Fruit fly (Drosophila melanogaster) whole organism, adult: ENCODE data around the gene Cpr65Ec.

Experiments
- CG1620 ChIP-seq: fragments of 200-800 bp; sonication (Bioruptor generic); optimal IDR thresholded peaks from 2 replicates; lab custom pipeline; 2016; ENCODE audit warnings: missing biosample characterization, missing genetic modification characterization
- CG33017 ChIP-seq: fragments of 200-800 bp; sonication (Bioruptor generic); optimal IDR thresholded peaks from 2 replicates; lab custom pipeline; 2018; ENCODE audit warnings: missing biosample characterization, mild to moderate bottlenecking, missing genetic modification characterization, moderate library complexity
- CG5204 ChIP-seq: fragments of 200-800 bp; sonication (Bioruptor generic); optimal IDR thresholded peaks from 2 replicates; lab custom pipeline; 2016; ENCODE audit warnings: missing biosample characterization, missing genetic modification characterization
- Clk ChIP-seq: fragments of 200-800 bp; sonication (Bioruptor generic); optimal IDR thresholded peaks from 2 replicates; lab custom pipeline; 2017; ENCODE audit warnings: missing biosample characterization, missing genetic modification characterization
- cic ChIP-seq: fragments of 200-800 bp; sonication (Bioruptor generic); optimal IDR thresholded peaks from 2 replicates; lab custom pipeline; 2017; ENCODE audit warnings: missing biosample characterization, mild to moderate bottlenecking, missing genetic modification characterization, moderate library complexity
- ovo ChIP-seq: fragments of 200-800 bp; sonication (Bioruptor generic); optimal IDR thresholded peaks from 2 replicates; lab custom pipeline; 2016; ENCODE audit warnings: missing biosample characterization, missing genetic modification characterization
- pad ChIP-seq: fragments of 200-800 bp; sonication (Bioruptor generic); optimal IDR thresholded peaks from 3 replicates; lab custom pipeline; 2017; ENCODE audit warnings: missing biosample characterization, missing genetic modification characterization, mild to moderate bottlenecking, moderate library complexity, missing genetic modification reagents
- tj ChIP-seq: fragments of 200-800 bp; sonication (Bioruptor generic); optimal IDR thresholded peaks from 3 replicates; lab custom pipeline; 2017; ENCODE audit warnings: missing biosample characterization, mild to moderate bottlenecking, missing genetic modification characterization, moderate library complexity
- toe ChIP-seq: fragments of 200-800 bp; sonication (Bioruptor generic); optimal IDR thresholded peaks from 2 replicates; lab custom pipeline; 2016; ENCODE audit warnings: missing biosample characterization, missing genetic modification characterization

DNA sequence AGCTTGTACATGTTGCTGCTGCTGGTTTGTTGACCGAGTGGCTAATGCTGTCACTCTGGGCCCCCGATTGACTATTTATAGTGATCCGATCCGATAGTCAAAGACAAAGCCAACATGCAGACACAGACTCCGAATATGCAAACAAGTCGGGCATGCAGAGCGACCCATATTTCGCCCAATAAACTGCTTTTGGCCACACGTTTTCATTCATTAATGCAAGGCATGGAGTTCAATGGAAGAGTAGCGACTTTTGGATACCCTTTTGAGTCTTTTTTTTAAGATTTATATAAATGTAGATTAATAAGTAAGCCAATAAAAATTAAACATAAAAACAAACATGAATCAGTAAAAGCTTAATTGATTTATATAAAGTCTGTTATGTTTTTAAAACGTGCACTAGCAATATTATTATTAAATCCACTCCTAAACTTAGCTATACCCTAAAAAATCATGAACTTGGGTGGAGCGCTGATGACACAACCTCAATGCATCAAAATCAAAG, 6.4 kb upstream of the Cpr65Ec start, which contains the start of gene Cpr65Ea:
- TF ChIP-seq ovo (GFP tag; lab: Kevin White, UChicago) (no peak), Clk (no peak), toe (GFP tag; lab: Kevin White, UChicago) (no peak), CG33017 (no peak), pad (GFP tag; lab: Kevin White, UChicago) (no peak), cic (GFP tag; lab: Kevin White, UChicago) (no peak), CG5204 (no peak), CG1620 (GFP tag; lab: Kevin White, UChicago) (no peak), tj (GFP tag; lab: Kevin White, UChicago) (no peak)
